Worm (Caenorhabditis elegans) whole organism, L4 larva: Measurements from ENCODE around the gene srz-6.

Experiments used
- D1046.2 ChIP-seq: fragments of 200-800 bp; sonication (Bioruptor generic); IDR thresholded peaks from 2 replicates; pipeline ENCODE4 v1.3.6; 2022; ENCODE audit warnings: missing genetic modification characterization, missing compliant biosample characterization
- R02D3.7 ChIP-seq: fragments of 150-350 bp; sonication (generic microtip); optimal IDR thresholded peaks from 3 replicates; lab custom pipeline; 2014; ENCODE audit warnings: missing biosample characterization, missing genetic modification characterization
- Y105C5A.15 ChIP-seq: fragments of 200-800 bp; sonication (Bioruptor generic); IDR thresholded peaks from 2 replicates; pipeline ENCODE4 v1.3.6; 2022; ENCODE audit warnings: missing genetic modification characterization, missing compliant biosample characterization
- ZK546.5 ChIP-seq, 2 experiments: sonication (generic microtip); optimal IDR thresholded peaks; 2 replicates each; lab custom pipeline; 2017; ENCODE audit warnings: missing biosample characterization in 2 of 2, missing genetic modification characterization in 2 of 2
- ama-1 ChIP-seq: fragments of 150-350 bp; optimal IDR thresholded peaks from 2 replicates; lab custom pipeline; 2014; ENCODE audit warnings: inconsistent platforms, mixed read lengths
- arid-1 ChIP-seq: fragments of 200-800 bp; sonication (Bioruptor generic); conservative IDR thresholded peaks from 2 replicates; pipeline ENCODE4 v1.3.6; 2022; ENCODE audit warnings: missing genetic modification reagents, missing genetic modification characterization, missing compliant biosample characterization
- ceh-28 ChIP-seq: fragments of 150-350 bp; optimal IDR thresholded peaks from 2 replicates; lab custom pipeline; 2014; ENCODE audit warnings: missing biosample characterization, missing genetic modification reagents, missing genetic modification characterization
- ceh-62 ChIP-seq: sonication (generic microtip); optimal IDR thresholded peaks from 2 replicates; lab custom pipeline; 2017; ENCODE audit warnings: missing biosample characterization, missing genetic modification characterization
- ctbp-1 ChIP-seq: fragments of 200-800 bp; sonication (Bioruptor generic); IDR thresholded peaks from 2 replicates; pipeline ENCODE4 v1.3.6; 2022; ENCODE audit warnings: missing genetic modification reagents, missing genetic modification characterization, missing compliant biosample characterization
- daf-12 ChIP-seq: fragments of 150-350 bp; optimal IDR thresholded peaks from 2 replicates; lab custom pipeline; 2014; ENCODE audit warnings: missing biosample characterization, missing genetic modification reagents, missing genetic modification characterization
- daf-16 ChIP-seq, 3 experiments: sonication (generic microtip); optimal IDR thresholded peaks; 2 replicates each; lab custom pipeline; 2016 to 2017; ENCODE audit warnings: missing genetic modification characterization in 3 of 3, missing genetic modification reagents in 3 of 3, mild to moderate bottlenecking in 2 of 3, missing compliant biosample characterization in 2 of 3, missing biosample characterization in 1 of 3, moderate library complexity in 1 of 3
- dmd-6 ChIP-seq: fragments of 200-800 bp; sonication (Bioruptor generic); IDR thresholded peaks from 2 replicates; pipeline ENCODE4 v1.3.6; 2022; ENCODE audit warnings: missing genetic modification reagents, missing genetic modification characterization, missing compliant biosample characterization
- dmd-8 ChIP-seq: fragments of 200-800 bp; sonication (Bioruptor generic); IDR thresholded peaks from 2 replicates; pipeline ENCODE4 v1.3.6; 2022; ENCODE audit warnings: missing genetic modification characterization, missing compliant biosample characterization
- dpl-1 ChIP-seq: fragments of 150-350 bp; optimal IDR thresholded peaks from 2 replicates; lab custom pipeline; 2014; ENCODE audit warnings: missing biosample characterization, missing genetic modification reagents, missing genetic modification characterization
- fkh-10 ChIP-seq: fragments of 150-350 bp; optimal IDR thresholded peaks from 2 replicates; lab custom pipeline; 2014; ENCODE audit warnings: missing biosample characterization, missing genetic modification reagents, missing genetic modification characterization
- hmg-1.1 ChIP-seq: fragments of 200-800 bp; sonication (Bioruptor generic); IDR thresholded peaks from 2 replicates; pipeline ENCODE4 v1.3.6; 2022; ENCODE audit warnings: missing genetic modification reagents, missing genetic modification characterization, missing compliant biosample characterization
- lin-13 ChIP-seq: fragments of 150-350 bp; optimal IDR thresholded peaks from 2 replicates; lab custom pipeline; 2014; ENCODE audit warnings: missing biosample characterization, missing genetic modification reagents, missing genetic modification characterization
- lin-15B ChIP-seq: fragments of 150-350 bp; sonication (generic microtip); optimal IDR thresholded peaks from 3 replicates; lab custom pipeline; 2014; ENCODE audit warnings: missing biosample characterization, missing genetic modification characterization
- lin-39 ChIP-seq: fragments of 150-350 bp; optimal IDR thresholded peaks from 2 replicates; lab custom pipeline; 2014; ENCODE audit warnings: missing biosample characterization, missing genetic modification reagents, missing genetic modification characterization
- lir-3 ChIP-seq: sonication (generic microtip); optimal IDR thresholded peaks from 2 replicates; lab custom pipeline; 2016; ENCODE audit warnings: mild to moderate bottlenecking, missing genetic modification characterization, missing compliant biosample characterization
- lsy-2 ChIP-seq, 2 experiments: fragments of 150-350 bp in 1 of 2; sonication (generic microtip) in 1 of 2; optimal IDR thresholded peaks; 2 replicates each; lab custom pipeline; 2014 to 2017; ENCODE audit warnings: missing biosample characterization in 2 of 2, missing genetic modification characterization in 2 of 2
- madf-9 ChIP-seq: fragments of 200-800 bp; sonication (Bioruptor generic); conservative IDR thresholded peaks from 2 replicates; pipeline ENCODE4 v1.3.6; 2022; ENCODE audit warnings: missing genetic modification reagents, missing genetic modification characterization, missing compliant biosample characterization
- mdt-29 ChIP-seq: fragments of 200-800 bp; sonication (Bioruptor generic); IDR thresholded peaks from 2 replicates; pipeline ENCODE4 v1.3.6; 2022; ENCODE audit warnings: missing genetic modification reagents, missing genetic modification characterization, missing compliant biosample characterization
- mes-2 ChIP-seq: sonication (generic microtip); optimal IDR thresholded peaks from 2 replicates; lab custom pipeline; 2016; ENCODE audit warnings: missing genotype, mild to moderate bottlenecking, missing genetic modification characterization, missing compliant biosample characterization; ENCODE audit not compliant: poor library complexity, severe bottlenecking
- nhr-102 ChIP-seq: sonication (generic microtip); optimal IDR thresholded peaks from 2 replicates; lab custom pipeline; 2016; ENCODE audit warnings: mild to moderate bottlenecking, missing genetic modification characterization, moderate library complexity, missing compliant biosample characterization
- nhr-25 ChIP-seq: sonication (generic microtip); optimal IDR thresholded peaks from 2 replicates; lab custom pipeline; 2017; ENCODE audit warnings: missing genetic modification characterization, mild to moderate bottlenecking, missing compliant biosample characterization, antibody characterized with exemption, moderate library complexity, borderline replicate concordance; ENCODE audit not compliant: insufficient read depth
- nhr-6 ChIP-seq: fragments of 150-350 bp; optimal IDR thresholded peaks from 2 replicates; lab custom pipeline; 2014; ENCODE audit warnings: missing biosample characterization, missing genetic modification characterization
- nhr-76 ChIP-seq: fragments of 150-350 bp; optimal IDR thresholded peaks from 2 replicates; lab custom pipeline; 2014; ENCODE audit warnings: missing biosample characterization, missing genetic modification characterization
- pha-4 ChIP-seq, 2 experiments: fragments of 150-350 bp in 1 of 2; fragments of 200-800 bp in 1 of 2; sonication (Bioruptor generic) in 1 of 2; IDR thresholded peaks in 1 of 2; optimal IDR thresholded peaks in 1 of 2; 2 replicates each; pipeline versions ENCODE4 v1.3.6 to Lab custom; 2014 to 2022; ENCODE audit warnings: missing genetic modification characterization in 2 of 2, missing genetic modification reagents in 2 of 2, missing biosample characterization in 1 of 2, missing compliant biosample characterization in 1 of 2
- php-3 ChIP-seq: fragments of 200-800 bp; sonication (Bioruptor generic); IDR thresholded peaks from 2 replicates; pipeline ENCODE4 v1.3.6; 2022; ENCODE audit warnings: missing genetic modification reagents, missing genetic modification characterization, missing compliant biosample characterization
- set-16 ChIP-seq: fragments of 200-800 bp; sonication (Bioruptor generic); IDR thresholded peaks from 2 replicates; pipeline ENCODE4 v1.3.6; 2022; ENCODE audit warnings: missing genetic modification reagents, missing genetic modification characterization, missing compliant biosample characterization
- skn-1 ChIP-seq: fragments of 150-350 bp; optimal IDR thresholded peaks from 2 replicates; lab custom pipeline; 2014; ENCODE audit warnings: missing biosample characterization, missing genetic modification characterization
- snpc-1.2 ChIP-seq: fragments of 200-800 bp; sonication (Bioruptor generic); IDR thresholded peaks from 2 replicates; pipeline ENCODE4 v1.3.6; 2022; ENCODE audit warnings: missing genetic modification reagents, missing genetic modification characterization, missing compliant biosample characterization
- snpc-4 ChIP-seq: fragments of 150-350 bp; optimal IDR thresholded peaks from 2 replicates; lab custom pipeline; 2014; ENCODE audit warnings: missing biosample characterization, missing genetic modification characterization
- unc-130 ChIP-seq: sonication (generic microtip); optimal IDR thresholded peaks from 2 replicates; lab custom pipeline; 2016; ENCODE audit warnings: missing genetic modification reagents, missing genetic modification characterization, missing compliant biosample characterization
- unc-39 ChIP-seq: sonication (generic microtip); optimal IDR thresholded peaks from 2 replicates; lab custom pipeline; 2017; ENCODE audit warnings: missing biosample characterization, missing genetic modification characterization
- zag-1 ChIP-seq: fragments of 150-350 bp; optimal IDR thresholded peaks from 2 replicates; lab custom pipeline; 2014; ENCODE audit warnings: missing biosample characterization, missing genetic modification characterization
- zfp-2 ChIP-seq: sonication (generic microtip); optimal IDR thresholded peaks from 2 replicates; lab custom pipeline; 2016; ENCODE audit warnings: mild to moderate bottlenecking, missing genetic modification characterization, missing compliant biosample characterization
- zip-2 ChIP-seq: fragments of 150-350 bp; optimal IDR thresholded peaks from 2 replicates; lab custom pipeline; 2014; ENCODE audit warnings: missing biosample characterization, missing genetic modification characterization
- ztf-7 ChIP-seq: fragments of 150-350 bp; optimal IDR thresholded peaks from 2 replicates; lab custom pipeline; 2014; ENCODE audit warnings: missing biosample characterization, missing genetic modification characterization

The srz-6 gene

DNA sequence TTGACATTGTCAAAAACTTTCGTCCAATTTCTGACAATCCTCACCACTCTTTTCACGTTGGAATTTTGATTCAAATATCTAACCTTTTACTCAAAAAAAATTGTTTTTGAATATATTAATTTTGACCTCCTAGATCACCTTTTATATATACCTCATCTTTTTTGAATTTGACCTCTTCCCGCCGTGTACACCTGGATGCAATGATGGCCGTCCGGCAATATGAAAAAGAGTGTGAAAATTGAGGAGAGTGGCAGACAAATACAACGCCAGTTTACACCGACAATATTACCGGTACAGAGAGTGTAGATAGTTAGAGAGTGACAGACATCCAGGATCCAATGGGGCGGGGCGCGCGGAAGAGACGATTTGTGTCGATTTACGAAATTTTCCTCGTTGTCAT lies 27.6 kb downstream of the srz-6 start, which contains the start of gene ceh-99:
Gene ceh-99, plus strand, starts transcription at position 366 of the 400 bp plus-strand sequence.
- TF ChIP-seq zag-1 (tag; lab: Kevin White, UChicago) (no peak), unc-130 (GFP tag; lab: Kevin White, UChicago) (no peak), snpc-4 (tag; lab: Kevin White, UChicago) (no peak), skn-1 (tag; lab: Kevin White, UChicago) (no peak), ceh-28 (tag; lab: Kevin White, UChicago) (no peak), php-3 (GFP tag; lab: Robert Waterston, UW) (no peak), lin-39 (tag; lab: Kevin White, UChicago) (no peak), R02D3.7 (tag; lab: Kevin White, UChicago) (no peak), arid-1 (no peak), nhr-6 (tag; lab: Kevin White, UChicago) (no peak), lsy-2 (tag; optimal IDR thresholded peaks at IDR 0.05; lab: Kevin White, UChicago) (no peak), dmd-6 (GFP tag; lab: Robert Waterston, UW) (no peak), madf-9 (GFP tag; lab: Robert Waterston, UW) (no peak), ceh-62 (tag; lab: Kevin White, UChicago) (no peak)

DNA sequence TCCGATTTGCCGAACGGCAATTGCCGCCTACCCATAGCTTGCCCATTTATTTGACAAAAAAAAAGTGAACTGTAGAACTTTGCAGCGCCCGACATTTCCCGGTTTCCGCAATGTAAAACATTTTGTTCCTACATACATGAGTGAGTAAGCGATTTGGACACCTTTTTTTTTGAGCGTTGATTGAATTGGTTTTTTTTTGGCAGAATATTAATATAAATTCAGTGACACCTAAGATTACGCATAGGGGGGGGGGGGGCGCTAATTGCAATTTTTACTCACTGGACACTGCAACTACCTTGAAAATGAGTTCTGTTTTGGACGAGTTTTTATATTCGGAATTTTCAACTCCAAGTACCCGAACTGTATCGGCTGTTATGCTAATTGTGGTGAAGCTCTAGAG lies 33.5 kb downstream of the srz-6 start, which contains the start of gene srx-118:
Gene srx-118, plus strand, starts transcription at position 301 of the 400 bp plus-strand sequence.
- TF ChIP-seq daf-12 (tag; lab: Kevin White, UChicago): no peak
- TF ChIP-seq daf-16 (GFP tag; optimal IDR thresholded peaks at IDR 0.05; lab: Kevin White, UChicago): no peak
- no peak for TF ChIP-seq daf-16 (tag; optimal IDR thresholded peaks at IDR 0.05; lab: Kevin White, UChicago)
- no peak for TF ChIP-seq hmg-1.1
- TF ChIP-seq ctbp-1 (GFP tag; lab: Robert Waterston, UW): no peak
- no peak for TF ChIP-seq fkh-10 (GFP tag; lab: Kevin White, UChicago)
- TF ChIP-seq nhr-25 (tag; lab: Kevin White, UChicago): no peak
- no peak for TF ChIP-seq mes-2
- no peak for TF ChIP-seq zag-1 (tag; lab: Kevin White, UChicago)
- no peak for TF ChIP-seq lir-3
- no peak for TF ChIP-seq ZK546.5 (tag; optimal IDR thresholded peaks at IDR 0.05; lab: Kevin White, UChicago)
- no peak for TF ChIP-seq nhr-76 (tag; lab: Kevin White, UChicago)
- TF ChIP-seq dmd-8 (GFP tag; lab: Robert Waterston, UW): no peak
- TF ChIP-seq pha-4 (GFP tag; IDR thresholded peaks at IDR 0.05; lab: Robert Waterston, UW): no peak
- no peak for TF ChIP-seq pha-4 (tag; optimal IDR thresholded peaks at IDR 0.05; lab: Kevin White, UChicago)
- no peak for TF ChIP-seq ztf-7
- TF ChIP-seq zfp-2: no peak
- no peak for TF ChIP-seq dpl-1 (GFP tag; lab: Kevin White, UChicago)
- no peak for TF ChIP-seq zip-2 (tag; lab: Kevin White, UChicago)

DNA sequence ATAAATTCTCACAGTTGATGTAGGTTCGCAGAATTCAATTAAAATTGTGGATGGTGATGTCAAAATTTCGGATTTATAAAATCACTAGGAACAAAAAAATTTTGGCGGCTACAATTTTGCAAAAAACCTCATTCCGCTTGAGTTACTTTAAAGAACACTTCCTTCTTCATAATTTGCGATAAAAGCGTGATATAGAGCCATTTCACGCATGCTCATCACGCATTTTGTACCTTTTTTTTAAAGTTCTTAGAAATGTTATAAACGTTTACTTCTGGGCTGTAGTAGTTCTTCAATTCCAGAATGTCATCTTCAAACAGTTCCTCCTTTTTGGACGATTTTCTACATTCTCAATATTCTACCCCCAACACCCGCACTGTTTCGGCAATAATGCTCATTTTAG lies 35.9 kb downstream of the srz-6 start, which contains the start of gene srx-119:
Gene srx-119, plus strand, starts transcription at position 301 of the 400 bp plus-strand sequence.
- no peak for TF ChIP-seq nhr-102 (tag; lab: Kevin White, UChicago)
- TF ChIP-seq snpc-4 (tag; lab: Kevin White, UChicago): no peak
- no peak for TF ChIP-seq ama-1 (lab: Kevin White, UChicago)
- TF ChIP-seq set-16 (GFP tag; lab: Robert Waterston, UW): no peak
- TF ChIP-seq dmd-8 (GFP tag; lab: Robert Waterston, UW): no peak
- TF ChIP-seq snpc-1.2 (GFP tag; lab: Robert Waterston, UW): no peak
- TF ChIP-seq nhr-6 (tag; lab: Kevin White, UChicago): no peak
- no peak for TF ChIP-seq mdt-29 (GFP tag; lab: Robert Waterston, UW)

DNA sequence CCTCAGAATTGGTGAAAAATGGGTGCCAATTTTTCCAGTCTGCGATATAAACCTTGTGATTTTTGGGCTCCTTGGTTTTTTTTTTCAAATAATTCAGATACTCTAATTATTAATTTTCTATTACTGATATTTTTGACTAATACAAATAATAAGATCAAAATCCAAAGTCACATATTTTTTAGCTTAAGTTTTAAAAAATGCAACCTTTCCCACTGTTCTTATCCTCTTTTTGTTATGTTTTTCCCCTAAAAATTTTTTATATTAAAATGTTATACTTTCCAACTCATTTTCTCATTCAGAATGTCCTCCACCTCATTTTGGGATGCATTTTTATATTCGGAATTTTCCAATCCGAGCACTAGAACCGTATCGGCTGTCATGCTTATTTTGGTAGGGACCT lies 38.9 kb downstream of the srz-6 start, which contains the start of gene srx-120:
Gene srx-120, plus strand, starts transcription at position 301 of the 400 bp plus-strand sequence.
- no peak for TF ChIP-seq lin-15B (tag; lab: Kevin White, UChicago)
- no peak for TF ChIP-seq unc-39
- no peak for TF ChIP-seq mes-2
- TF ChIP-seq D1046.2 (GFP tag; lab: Robert Waterston, UW): no peak
- TF ChIP-seq lin-13 (GFP tag; lab: Kevin White, UChicago): no peak
- no peak for TF ChIP-seq Y105C5A.15 (GFP tag; lab: Robert Waterston, UW)
